1 worm cellular context compared by ENCODE assay signal in genomic region chrX:2439728-2440127, ce11.
A peak's percentile ranks its signal among the peaks of the same experiment; 100 is the strongest.
TF ChIP-seq lines count a peak whose summit lies in the region.

No protein-coding gene starts in this region.

TF ChIP-seq in whole organism, L4 larva, 104 proteins besides CTCF, POLR2A, EP300 and RAD21 (continued from another document):
- TF ChIP-seq tra-1 (GFP tag; IDR thresholded peaks at IDR 0.05; lab: Robert Waterston, UW) (no peak), dmd-6 (GFP tag; IDR thresholded peaks at IDR 0.05; lab: Robert Waterston, UW) (peak; percentile 59), unc-62 (GFP tag; optimal IDR thresholded peaks at IDR 0.05 in 1 of 2; lab: Kevin White, UChicago) (no peak), unc-62 (tag; optimal IDR thresholded peaks at IDR 0.05; lab: Kevin White, UChicago) (no peak), dpl-1 (GFP tag; optimal IDR thresholded peaks at IDR 0.05; lab: Kevin White, UChicago) (no peak), egl-27 (tag; optimal IDR thresholded peaks at IDR 0.05; lab: Kevin White, UChicago) (no peak), ceh-44 (GFP tag; IDR thresholded peaks at IDR 0.05; lab: Robert Waterston, UW) (no peak), lin-29 (GFP tag; IDR thresholded peaks at IDR 0.05; lab: Robert Waterston, UW) (no peak), tag-97 (GFP tag; IDR thresholded peaks at IDR 0.05; lab: Robert Waterston, UW) (no peak), F10B5.3 (tag; optimal IDR thresholded peaks at IDR 0.05; lab: Kevin White, UChicago) (no peak), fos-1 (tag; optimal IDR thresholded peaks at IDR 0.05; lab: Kevin White, UChicago) (no peak), egl-43 (GFP tag; IDR thresholded peaks at IDR 0.05; lab: Robert Waterston, UW) (no peak), R02D3.7 (tag; optimal IDR thresholded peaks at IDR 0.05; lab: Kevin White, UChicago) (no peak), Y75B8A.6 (GFP tag; IDR thresholded peaks at IDR 0.05; lab: Robert Waterston, UW) (no peak), nhr-11 (tag; optimal IDR thresholded peaks at IDR 0.05; lab: Kevin White, UChicago) (no peak)
